Worm (Caenorhabditis elegans) whole organism, mixed stage, embryonic: Measurements from ENCODE around the gene B0034.2.

Experiments used
- ceh-43 ChIP-seq: fragments of 200-800 bp; sonication (Bioruptor generic); optimal IDR thresholded peaks from 2 replicates; lab custom pipeline; 2018; ENCODE audit warnings: mild to moderate bottlenecking, missing genetic modification characterization, moderate library complexity, missing compliant biosample characterization
- elt-1 ChIP-seq: sonication (generic microtip); optimal IDR thresholded peaks from 2 replicates; lab custom pipeline; 2017; ENCODE audit warnings: missing genetic modification characterization, mild to moderate bottlenecking, missing compliant biosample characterization, antibody characterized with exemption, moderate library complexity, borderline replicate concordance; ENCODE audit not compliant: insufficient read depth
- elt-3 ChIP-seq: fragments of 150-350 bp; optimal IDR thresholded peaks from 2 replicates; lab custom pipeline; 2014; ENCODE audit warnings: missing biosample characterization, missing genetic modification characterization
- lin-13 ChIP-seq: fragments of 150-350 bp; optimal IDR thresholded peaks from 2 replicates; lab custom pipeline; 2014; ENCODE audit warnings: missing biosample characterization, missing genetic modification characterization
- mab-5 ChIP-seq: fragments of 150-350 bp; optimal IDR thresholded peaks from 2 replicates; lab custom pipeline; 2014; ENCODE audit warnings: missing biosample characterization, missing genetic modification characterization
- nhr-237 ChIP-seq: fragments of 150-350 bp; optimal IDR thresholded peaks from 2 replicates; lab custom pipeline; 2014; ENCODE audit warnings: missing biosample characterization, missing genetic modification characterization
- nhr-28 ChIP-seq: fragments of 150-350 bp; optimal IDR thresholded peaks from 2 replicates; lab custom pipeline; 2014; ENCODE audit warnings: missing biosample characterization, missing genetic modification characterization
- nhr-76 ChIP-seq: sonication (generic microtip); optimal IDR thresholded peaks from 2 replicates; lab custom pipeline; 2017; ENCODE audit warnings: missing biosample characterization, missing genetic modification characterization
- sem-2 ChIP-seq: fragments of 200-800 bp; sonication (Bioruptor generic); optimal IDR thresholded peaks from 2 replicates; lab custom pipeline; 2018; ENCODE audit warnings: mild to moderate bottlenecking, missing genetic modification characterization, missing compliant biosample characterization
- unc-39 ChIP-seq: fragments of 150-350 bp; optimal IDR thresholded peaks from 2 replicates; lab custom pipeline; 2014; ENCODE audit warnings: missing biosample characterization, missing genetic modification characterization
- unc-62 ChIP-seq: fragments of 150-350 bp; optimal IDR thresholded peaks from 2 replicates; lab custom pipeline; 2014; ENCODE audit warnings: missing biosample characterization, missing genetic modification reagents, missing genetic modification characterization

DNA sequence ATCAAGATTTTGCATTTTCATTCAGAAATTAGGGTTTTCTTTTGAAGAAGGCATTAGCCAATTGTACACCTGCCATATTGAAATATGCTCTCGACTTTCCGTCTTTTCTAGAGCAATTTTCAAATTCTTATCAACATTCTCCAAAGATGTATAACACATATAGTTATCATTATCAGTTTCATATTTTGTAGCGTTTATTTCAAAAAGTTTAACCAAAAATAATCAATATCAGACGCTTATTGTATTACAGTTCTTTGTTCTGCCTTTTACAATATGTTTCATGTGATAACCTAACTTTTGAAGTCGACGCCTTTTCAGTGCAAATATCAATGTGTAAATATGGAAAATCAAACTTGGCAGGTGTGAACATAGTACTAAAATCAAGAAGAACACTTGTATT, 30.3 kb downstream of the B0034.2 start:
- TF ChIP-seq nhr-28 (tag; lab: Kevin White, UChicago) (no peak), nhr-76 (no peak), ceh-43 (GFP tag; lab: Kevin White, UChicago) (no peak), unc-39 (tag; lab: Kevin White, UChicago) (no peak), sem-2 (GFP tag; lab: Kevin White, UChicago) (no peak), nhr-237 (tag; lab: Kevin White, UChicago) (no peak), unc-62 (GFP tag; lab: Kevin White, UChicago) (no peak), elt-1 (no peak), elt-3 (tag; lab: Kevin White, UChicago) (no peak), lin-13 (tag; lab: Kevin White, UChicago) (no peak), mab-5 (tag; lab: Kevin White, UChicago) (no peak)
